Fruit fly (Drosophila melanogaster) whole organism, embryonic: Measurements from ENCODE around the gene CG44004.

Experiments used
- Adf1 ChIP-seq: fragments of 200-800 bp; sonication (Bioruptor generic); IDR thresholded peaks from 2 replicates; pipeline ENCODE4 v1.3.6; 2022; ENCODE audit warnings: missing biosample characterization, missing genetic modification characterization
- Antp ChIP-seq: fragments of 200-800 bp; sonication (Bioruptor generic); optimal IDR thresholded peaks from 3 replicates; lab custom pipeline; 2016; ENCODE audit warnings: missing biosample characterization, missing genetic modification characterization
- Atf3 ChIP-seq: fragments of 200-800 bp; sonication (Bioruptor generic); optimal IDR thresholded peaks from 3 replicates; lab custom pipeline; 2016; ENCODE audit warnings: missing biosample characterization, missing genetic modification characterization
- B-H2 ChIP-seq: fragments of 200-800 bp; sonication (Bioruptor generic); optimal IDR thresholded peaks from 2 replicates; lab custom pipeline; 2018; ENCODE audit warnings: missing biosample characterization, mild to moderate bottlenecking, missing genetic modification characterization
- BtbVII ChIP-seq: fragments of 200-800 bp; sonication (Bioruptor generic); optimal IDR thresholded peaks from 3 replicates; lab custom pipeline; 2017; ENCODE audit warnings: missing biosample characterization, mild to moderate bottlenecking, missing genetic modification characterization
- CG10267 ChIP-seq: fragments of 200-800 bp; sonication (Bioruptor generic); optimal IDR thresholded peaks from 2 replicates; lab custom pipeline; 2018; ENCODE audit warnings: missing biosample characterization, mild to moderate bottlenecking, missing genetic modification characterization, moderate library complexity
- CG10274 ChIP-seq: fragments of 200-800 bp; sonication (Bioruptor generic); optimal IDR thresholded peaks from 3 replicates; lab custom pipeline; 2017; ENCODE audit warnings: missing biosample characterization, mild to moderate bottlenecking, missing genetic modification characterization
- CG10431 ChIP-seq: fragments of 200-800 bp; sonication (Bioruptor generic); optimal IDR thresholded peaks from 3 replicates; lab custom pipeline; 2018; ENCODE audit warnings: missing biosample characterization, mild to moderate bottlenecking, missing genetic modification characterization
- CG11085 ChIP-seq: fragments of 200-800 bp; sonication (Bioruptor generic); IDR thresholded peaks from 2 replicates; pipeline ENCODE4 v1.3.6; 2022; ENCODE audit warnings: missing biosample characterization, missing genetic modification characterization
- CG11247 ChIP-seq: fragments of 200-800 bp; sonication (Bioruptor generic); IDR thresholded peaks from 2 replicates; pipeline ENCODE4 v1.3.6; 2022; ENCODE audit warnings: missing biosample characterization, missing genetic modification characterization
- CG13424 ChIP-seq: fragments of 200-800 bp; sonication (Bioruptor generic); optimal IDR thresholded peaks from 2 replicates; lab custom pipeline; 2019; ENCODE audit warnings: missing biosample characterization, mild to moderate bottlenecking, missing genetic modification characterization, moderate library complexity
- CG16779 ChIP-seq: fragments of 200-800 bp; sonication (Bioruptor generic); IDR thresholded peaks from 2 replicates; pipeline ENCODE4 v1.3.6; 2022; ENCODE audit warnings: missing biosample characterization, missing genetic modification characterization
- CG17568 ChIP-seq: fragments of 200-800 bp; sonication (Bioruptor generic); optimal IDR thresholded peaks from 2 replicates; lab custom pipeline; 2018; ENCODE audit warnings: missing biosample characterization, mild to moderate bottlenecking, missing genetic modification characterization, moderate library complexity
- CG30403 ChIP-seq: fragments of 200-800 bp; sonication (Bioruptor generic); optimal IDR thresholded peaks from 3 replicates; lab custom pipeline; 2016; ENCODE audit warnings: missing biosample characterization, missing genetic modification characterization
- CG7357 ChIP-seq: fragments of 200-800 bp; sonication (Bioruptor generic); IDR thresholded peaks from 3 replicates; pipeline ENCODE4 v1.3.6; 2022; ENCODE audit warnings: missing biosample characterization, missing genetic modification characterization
- CG7556 ChIP-seq: fragments of 200-800 bp; sonication (Bioruptor generic); optimal IDR thresholded peaks from 2 replicates; lab custom pipeline; 2017; ENCODE audit warnings: missing biosample characterization, mild to moderate bottlenecking, missing genetic modification characterization
- CG8359 ChIP-seq: fragments of 200-800 bp; sonication (Bioruptor generic); optimal IDR thresholded peaks from 2 replicates; lab custom pipeline; 2017; ENCODE audit warnings: missing biosample characterization, mild to moderate bottlenecking, missing genetic modification characterization, borderline replicate concordance
- CG9932 ChIP-seq: fragments of 200-800 bp; sonication (Bioruptor generic); IDR thresholded peaks from 2 replicates; pipeline ENCODE4 v1.3.6; 2022; ENCODE audit warnings: missing biosample characterization, missing genetic modification characterization
- CTCF ChIP-seq: fragments of 200-800 bp; sonication (Bioruptor generic); optimal IDR thresholded peaks from 2 replicates; lab custom pipeline; 2017; ENCODE audit warnings: missing biosample characterization, mild to moderate bottlenecking, missing genetic modification characterization, moderate library complexity
- GATAe ChIP-seq: fragments of 200-800 bp; sonication (Bioruptor generic); conservative IDR thresholded peaks from 2 replicates; pipeline ENCODE4 v1.3.6; 2022; ENCODE audit warnings: missing biosample characterization, missing genetic modification characterization
- Gug ChIP-seq: fragments of 200-800 bp; sonication (Bioruptor generic); IDR thresholded peaks from 4 replicates; pipeline ENCODE4 v1.3.6; 2022; ENCODE audit warnings: missing biosample characterization, missing genetic modification characterization
- Hmx ChIP-seq: fragments of 200-800 bp; sonication (Bioruptor generic); optimal IDR thresholded peaks from 2 replicates; lab custom pipeline; 2016; ENCODE audit warnings: missing biosample characterization, missing genetic modification characterization
- Hr51 ChIP-seq, 2 experiments: fragments of 200-800 bp; sonication (Bioruptor generic); optimal IDR thresholded peaks; 2 replicates in 1 of 2; 3 replicates in 1 of 2; lab custom pipeline; 2016 to 2018; ENCODE audit warnings: missing biosample characterization in 2 of 2, missing genetic modification characterization in 2 of 2, mild to moderate bottlenecking in 1 of 2, moderate library complexity in 1 of 2
- Med ChIP-seq: fragments of 200-800 bp; sonication (Bioruptor generic); peaks from one replicate; lab custom pipeline; 2016; ENCODE audit warnings: missing biosample characterization, missing genetic modification characterization, mild to moderate bottlenecking, inconsistent platforms, moderate library complexity
- Mes4 ChIP-seq: fragments of 200-800 bp; sonication (Bioruptor generic); optimal IDR thresholded peaks from 2 replicates; lab custom pipeline; 2016; ENCODE audit warnings: missing biosample characterization, missing genetic modification characterization
- NK7.1 ChIP-seq: fragments of 200-800 bp; sonication (Bioruptor generic); optimal IDR thresholded peaks from 3 replicates; lab custom pipeline; 2016; ENCODE audit warnings: missing biosample characterization, missing genetic modification characterization
- Nf-YB ChIP-seq: fragments of 200-800 bp; sonication (Bioruptor generic); optimal IDR thresholded peaks from 3 replicates; lab custom pipeline; 2019; ENCODE audit warnings: missing biosample characterization, mild to moderate bottlenecking, missing genetic modification characterization, moderate library complexity
- TFAM ChIP-seq: fragments of 200-800 bp; sonication (Bioruptor generic); optimal IDR thresholded peaks from 2 replicates; lab custom pipeline; 2017; ENCODE audit warnings: missing biosample characterization, missing genetic modification characterization, inconsistent platforms
- Tbp ChIP-seq: fragments of >200 bp; optimal IDR thresholded peaks from 2 replicates; lab custom pipeline; 2018; ENCODE audit warnings: missing biosample characterization, missing genetic modification characterization
- YL-1 ChIP-seq: fragments of 200-800 bp; sonication (Bioruptor generic); optimal IDR thresholded peaks from 3 replicates; lab custom pipeline; 2017; ENCODE audit warnings: missing biosample characterization, mild to moderate bottlenecking, missing genetic modification characterization
- al ChIP-seq: fragments of 200-800 bp; sonication (Bioruptor generic); IDR thresholded peaks from 2 replicates; pipeline ENCODE4 v1.3.6; 2022; ENCODE audit warnings: missing biosample characterization, missing genetic modification characterization
- ara ChIP-seq: fragments of 200-800 bp; sonication (Bioruptor generic); IDR thresholded peaks from 2 replicates; pipeline ENCODE4 v1.3.6; 2022; ENCODE audit warnings: missing biosample characterization, missing genetic modification characterization
- btn ChIP-seq: fragments of 200-800 bp; sonication (Bioruptor generic); optimal IDR thresholded peaks from 2 replicates; lab custom pipeline; 2016; ENCODE audit warnings: missing biosample characterization, missing genetic modification characterization
- cato ChIP-seq: fragments of 200-800 bp; sonication (Bioruptor generic); optimal IDR thresholded peaks from 2 replicates; lab custom pipeline; 2016; ENCODE audit warnings: missing biosample characterization, missing genetic modification characterization, borderline replicate concordance
- crp ChIP-seq, 2 experiments: fragments of 200-800 bp; sonication (Bioruptor generic); optimal IDR thresholded peaks; 2 replicates in 1 of 2; 3 replicates in 1 of 2; lab custom pipeline; 2017; ENCODE audit warnings: missing biosample characterization in 2 of 2, missing genetic modification characterization in 2 of 2, mild to moderate bottlenecking in 1 of 2, moderate library complexity in 1 of 2
- ems ChIP-seq: fragments of 200-800 bp; sonication (Bioruptor generic); optimal IDR thresholded peaks from 3 replicates; lab custom pipeline; 2016; ENCODE audit warnings: missing biosample characterization, missing genetic modification characterization
- ewg ChIP-seq: fragments of 200-800 bp; sonication (Bioruptor generic); optimal IDR thresholded peaks from 3 replicates; lab custom pipeline; 2017; ENCODE audit warnings: mild to moderate bottlenecking, missing biosample characterization, missing genetic modification reagents, missing genetic modification characterization
- eyg ChIP-seq: fragments of 200-800 bp; sonication (Bioruptor generic); optimal IDR thresholded peaks from 3 replicates; lab custom pipeline; 2016; ENCODE audit warnings: missing biosample characterization, missing genetic modification characterization
- gce ChIP-seq: fragments of 200-800 bp; sonication (Bioruptor generic); IDR thresholded peaks from 3 replicates; pipeline ENCODE4 v1.3.6; 2022; ENCODE audit warnings: missing biosample characterization, missing genetic modification characterization
- gt ChIP-seq: fragments of 200-800 bp; sonication (Bioruptor generic); IDR thresholded peaks from 2 replicates; pipeline ENCODE4 v1.3.6; 2022; ENCODE audit warnings: missing biosample characterization, missing genetic modification characterization
- nmo ChIP-seq: fragments of 200-800 bp; sonication (Bioruptor generic); optimal IDR thresholded peaks from 2 replicates; lab custom pipeline; 2018; ENCODE audit warnings: missing biosample characterization, mild to moderate bottlenecking, missing genetic modification characterization, moderate library complexity
- org-1 ChIP-seq: fragments of 200-800 bp; sonication (Bioruptor generic); optimal IDR thresholded peaks from 2 replicates; lab custom pipeline; 2017; ENCODE audit warnings: missing biosample characterization, missing genetic modification characterization
- peb ChIP-seq: fragments of 200-800 bp; sonication (Bioruptor generic); IDR thresholded peaks from 2 replicates; pipeline ENCODE4 v1.3.6; 2022; ENCODE audit warnings: missing biosample characterization, missing genetic modification characterization
- pita ChIP-seq: fragments of 200-800 bp; sonication (Bioruptor generic); optimal IDR thresholded peaks from 2 replicates; lab custom pipeline; 2017; ENCODE audit warnings: missing biosample characterization, mild to moderate bottlenecking, missing genetic modification characterization
- schlank ChIP-seq: fragments of 200-800 bp; sonication (Bioruptor generic); optimal IDR thresholded peaks from 2 replicates; lab custom pipeline; 2018; ENCODE audit warnings: missing biosample characterization, mild to moderate bottlenecking, missing genetic modification characterization
- sqz ChIP-seq: fragments of 200-800 bp; sonication (Bioruptor generic); optimal IDR thresholded peaks from 3 replicates; lab custom pipeline; 2018; ENCODE audit warnings: missing biosample characterization, mild to moderate bottlenecking, missing genetic modification characterization
- stwl ChIP-seq: fragments of 200-800 bp; sonication (Bioruptor generic); optimal IDR thresholded peaks from 3 replicates; lab custom pipeline; 2018; ENCODE audit warnings: missing biosample characterization, mild to moderate bottlenecking, missing genetic modification characterization, moderate library complexity
- trem ChIP-seq: fragments of 200-800 bp; optimal IDR thresholded peaks from 3 replicates; lab custom pipeline; 2019; ENCODE audit warnings: missing biosample characterization, mild to moderate bottlenecking, missing genetic modification characterization, moderate library complexity
- unc-4 ChIP-seq: fragments of 200-800 bp; sonication (Bioruptor generic); IDR thresholded peaks from 2 replicates; pipeline ENCODE4 v1.3.6; 2022; ENCODE audit warnings: missing biosample characterization, missing genetic modification characterization; ENCODE audit not compliant: partially characterized antibody

Gene CG44004

DNA sequence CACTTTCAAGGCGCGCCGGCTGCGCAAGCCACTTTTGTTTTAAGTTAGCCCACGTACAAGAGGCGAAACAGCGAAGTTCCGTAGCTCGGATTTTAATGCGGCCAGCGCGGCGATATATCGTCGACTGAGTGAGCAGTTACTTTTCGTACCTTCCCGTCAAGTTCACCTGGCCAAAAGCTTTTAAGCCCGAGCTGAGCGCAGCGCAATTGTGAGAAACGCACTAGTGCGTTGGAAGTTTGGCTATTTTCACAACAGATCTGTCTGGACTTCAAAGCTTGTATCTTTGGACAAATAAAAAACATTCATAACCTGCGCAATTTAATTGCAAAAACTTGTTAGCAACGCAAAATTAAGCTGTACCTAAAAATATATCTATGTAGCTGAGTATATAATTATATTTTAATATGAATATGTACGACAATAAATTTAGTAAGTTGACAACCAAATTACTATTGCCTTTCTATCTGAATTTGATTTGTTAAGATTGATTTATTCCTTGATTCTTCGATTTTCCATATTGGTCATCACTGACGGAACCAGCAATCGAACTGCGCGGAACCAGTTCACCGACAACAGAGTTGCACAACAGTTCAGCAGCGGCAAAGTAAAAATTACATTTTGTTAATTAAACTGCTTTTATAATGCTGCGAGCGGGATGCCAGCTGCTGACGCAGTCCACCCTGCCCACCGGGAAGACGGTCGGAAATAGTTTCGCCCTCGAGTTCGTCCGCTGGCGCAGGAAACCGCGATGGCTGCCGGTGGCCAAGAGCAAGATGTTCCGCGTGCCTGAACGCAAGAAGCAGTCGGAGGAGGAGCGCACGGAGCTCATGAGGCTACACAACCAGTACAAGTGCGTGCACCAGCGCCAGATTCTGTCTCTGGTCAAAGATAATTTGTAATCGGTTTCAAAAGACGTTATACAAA lies 32.6 kb upstream of the CG44004 start, which contains the start of the genes CG13698 and mRpS26 (continued):
- TF ChIP-seq CG9932, result peak; percentile 80
- peak; percentile 70 for TF ChIP-seq Med
- no peak for TF ChIP-seq gce (GFP tag; lab: Robert Waterston, UW)
- peak; percentile 23 for TF ChIP-seq CG17568 (GFP tag; lab: Kevin White, UChicago)
- TF ChIP-seq CTCF (GFP tag; lab: Kevin White, UChicago), result no peak
- peak; percentile 84 for TF ChIP-seq CG13424 (tag; lab: Kevin White, UChicago)
- TF ChIP-seq CG16779, result 0 out of 2 replicates have a peak, but pooled peaks have one; percentile 41
- TF ChIP-seq gt (GFP tag; lab: Robert Waterston, UW), result no peak
- TF ChIP-seq org-1 (GFP tag; lab: Kevin White, UChicago), result peak; percentile 34
- TF ChIP-seq GATAe, result no peak
- no peak for TF ChIP-seq CG7357
- no peak for TF ChIP-seq NK7.1
- TF ChIP-seq nmo (GFP tag; lab: Kevin White, UChicago), result peak; percentile 82
- TF ChIP-seq crp (GFP tag; optimal IDR thresholded peaks at IDR 0.05; lab: Kevin White, UChicago), result peak in 1 of 2 experiments; percentile 30
- TF ChIP-seq CG7556, result peak; percentile 71
- TF ChIP-seq peb (GFP tag; lab: Robert Waterston, UW), result no peak
- TF ChIP-seq ems (GFP tag; lab: Kevin White, UChicago), result no peak
- no peak; the same call in 3 of the 4 replicates for TF ChIP-seq Gug (GFP tag; lab: Robert Waterston, UW)
- peak; percentile 49 for TF ChIP-seq Nf-YB (GFP tag; lab: Kevin White, UChicago)
- TF ChIP-seq CG10431 (GFP tag; lab: Kevin White, UChicago), result peak; percentile 39
- TF ChIP-seq BtbVII, result peak; percentile 61
- peak; percentile 51; the same call in 1 of the 2 replicates for TF ChIP-seq CG11085 (GFP tag; lab: Robert Waterston, UW)
- TF ChIP-seq btn (GFP tag; lab: Kevin White, UChicago), result no peak
- TF ChIP-seq Tbp (GFP tag; lab: Kevin White, UChicago), result no peak
- TF ChIP-seq Hmx (GFP tag; lab: Kevin White, UChicago), result no peak
- TF ChIP-seq CG10267 (tag; lab: Kevin White, UChicago), result peak; percentile 65
- TF ChIP-seq Hr51 (GFP tag; optimal IDR thresholded peaks at IDR 0.05; lab: Kevin White, UChicago), result peak; percentile 29 to 73
- no peak for TF ChIP-seq CG8359 (GFP tag; lab: Kevin White, UChicago)
- TF ChIP-seq B-H2, result peak; percentile 68
- TF ChIP-seq pita (GFP tag; lab: Kevin White, UChicago), result no peak
- TF ChIP-seq CG10274, result no peak
- peak; percentile 50 for TF ChIP-seq al
- TF ChIP-seq ara (GFP tag; lab: Robert Waterston, UW), result peak; percentile 17; the same call in 1 of the 2 replicates
- TF ChIP-seq CG11247 (GFP tag; lab: Robert Waterston, UW), result 0 out of 2 replicates have a peak, but pooled peaks have one; percentile 57
- TF ChIP-seq Atf3, result no peak
- peak; percentile 89 for TF ChIP-seq CG30403 (GFP tag; lab: Kevin White, UChicago)
- TF ChIP-seq Antp, result no peak
- TF ChIP-seq sqz (GFP tag; lab: Kevin White, UChicago), result no peak
- TF ChIP-seq unc-4 (GFP tag; lab: Robert Waterston, UW), result no peak
- peak; percentile 70 for TF ChIP-seq YL-1 (GFP tag; lab: Kevin White, UChicago)
- TF ChIP-seq TFAM (GFP tag; lab: Kevin White, UChicago), result no peak
- TF ChIP-seq ewg (GFP tag; lab: Kevin White, UChicago), result peak; percentile 63
- TF ChIP-seq Adf1 (GFP tag; lab: Robert Waterston, UW), result 0 out of 2 replicates have a peak, but pooled peaks have one; percentile 1
- TF ChIP-seq trem, result peak; percentile 38
- no peak for TF ChIP-seq eyg (GFP tag; lab: Kevin White, UChicago)
- TF ChIP-seq stwl (tag; lab: Kevin White, UChicago), result peak; percentile 22
- peak; percentile 34 for TF ChIP-seq schlank (tag; lab: Kevin White, UChicago)
- no peak for TF ChIP-seq Mes4 (GFP tag; lab: Kevin White, UChicago)
- no peak for TF ChIP-seq cato (GFP tag; lab: Kevin White, UChicago)
